Worm (Caenorhabditis elegans): ENCODE results near the gene fsn-1.

Gene fsn-1

ce11 chrIII:4947352-4947751 lies 10.2 kb downstream of the fsn-1 start (continued):
- no peak for TF ChIP-seq zip-5 (tag; optimal IDR thresholded peaks at IDR 0.05)
- no peak for TF ChIP-seq ztf-16 (tag; optimal IDR thresholded peaks at IDR 0.05)
- no peak for TF ChIP-seq elt-2 (tag; optimal IDR thresholded peaks at IDR 0.05)
- TF ChIP-seq ahr-1 (tag; optimal IDR thresholded peaks at IDR 0.05) = no peak
- TF ChIP-seq ceh-6 (GFP tag; optimal IDR thresholded peaks at IDR 0.05) = peak; percentile 2
- peak; percentile 37 for TF ChIP-seq K02D7.2 (tag; optimal IDR thresholded peaks at IDR 0.05)
- TF ChIP-seq syd-9 (tag; optimal IDR thresholded peaks at IDR 0.05) = peak; percentile 42
- TF ChIP-seq ceh-19 (GFP tag; optimal IDR thresholded peaks at IDR 0.05) = peak; percentile 84
- TF ChIP-seq C08G9.2 (tag; optimal IDR thresholded peaks at IDR 0.05) = peak; percentile 60
- peak; percentile 73 for TF ChIP-seq nfya-1 (tag; optimal IDR thresholded peaks at IDR 0.05)
- TF ChIP-seq pax-1 (tag; optimal IDR thresholded peaks at IDR 0.05) = no peak
- peak; percentile 29 for TF ChIP-seq unc-86 (tag; optimal IDR thresholded peaks at IDR 0.05)
- peak; percentile 71 for TF ChIP-seq dmd-4 (tag; optimal IDR thresholded peaks at IDR 0.05; ENCODE audit: borderline replicate concordance)
- TF ChIP-seq F13H6.1 (tag; optimal IDR thresholded peaks at IDR 0.05) = peak; percentile 33
- TF ChIP-seq T23F11.4 (GFP tag; optimal IDR thresholded peaks at IDR 0.05) = peak; percentile 32
- no peak for TF ChIP-seq lim-6 (tag; optimal IDR thresholded peaks at IDR 0.05)
- no peak for TF ChIP-seq nhr-11 (tag; optimal IDR thresholded peaks at IDR 0.05)
- peak; percentile 76 for TF ChIP-seq hlh-8 (tag; optimal IDR thresholded peaks at IDR 0.05)
- peak; percentile 6 for TF ChIP-seq sox-4 (tag; optimal IDR thresholded peaks at IDR 0.05)
- peak; percentile 84 for TF ChIP-seq ceh-31 (tag; optimal IDR thresholded peaks at IDR 0.05)
- TF ChIP-seq ceh-14 (tag; optimal IDR thresholded peaks at IDR 0.05) = peak; percentile 66
- no peak for TF ChIP-seq dve-1 (tag; optimal IDR thresholded peaks at IDR 0.05)
- peak; percentile 18 for TF ChIP-seq C38D4.7 (GFP tag; optimal IDR thresholded peaks at IDR 0.05)
- TF ChIP-seq pha-4 (tag; optimal IDR thresholded peaks at IDR 0.05) = no peak
- TF ChIP-seq rnt-1 (tag; optimal IDR thresholded peaks at IDR 0.05) = peak; percentile 85
- peak; percentile 51 for TF ChIP-seq mec-3 (tag; optimal IDR thresholded peaks at IDR 0.05; ENCODE audit: borderline replicate concordance)
- peak; percentile 77 for TF ChIP-seq hlh-30 (tag; optimal IDR thresholded peaks at IDR 0.05; ENCODE audit: insufficient read depth)
- TF ChIP-seq hlh-15 (tag; optimal IDR thresholded peaks at IDR 0.05) = no peak
- no peak for TF ChIP-seq Y22D7AL.16 (tag; optimal IDR thresholded peaks at IDR 0.05)
- TF ChIP-seq fax-1 (tag; optimal IDR thresholded peaks at IDR 0.05) = peak; percentile 52
- TF ChIP-seq ceh-48 (tag; optimal IDR thresholded peaks at IDR 0.05) = no peak
- TF ChIP-seq pat-9 (tag; optimal IDR thresholded peaks at IDR 0.05) = no peak
- TF ChIP-seq ets-4 (tag; optimal IDR thresholded peaks at IDR 0.05) = peak; percentile 19

DNA sequence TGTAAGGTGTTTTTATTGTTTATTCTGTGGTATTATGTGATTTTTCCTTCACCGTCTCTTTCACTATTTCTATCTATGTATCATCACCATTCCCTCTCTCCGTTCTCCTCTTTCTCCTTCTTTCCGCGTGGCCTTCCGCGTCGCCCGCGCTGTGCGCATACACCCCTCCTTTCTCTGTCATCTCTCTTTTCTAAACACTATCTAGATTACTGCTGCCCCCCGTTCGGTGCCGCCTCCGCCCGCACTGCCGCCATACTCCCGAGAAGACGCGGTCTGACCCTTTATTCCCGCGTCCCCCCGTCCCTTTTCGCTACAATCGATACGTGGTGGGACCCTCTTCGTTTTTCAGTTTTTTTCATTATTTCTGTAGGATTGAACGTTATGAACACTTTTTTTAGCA lies 11.5 kb downstream of the fsn-1 start:
- TF ChIP-seq ceh-34 (tag; optimal IDR thresholded peaks at IDR 0.05) (peak; percentile 49), nfya-1 (tag; optimal IDR thresholded peaks at IDR 0.05) (peak; percentile 11), tbx-7 (tag; optimal IDR thresholded peaks at IDR 0.05) (peak; percentile 4), K09A11.1 (tag; optimal IDR thresholded peaks at IDR 0.05; ENCODE audit: insufficient read depth) (no peak), ref-2 (tag; optimal IDR thresholded peaks at IDR 0.05) (peak; percentile 14), lin-11 (tag; optimal IDR thresholded peaks at IDR 0.05) (no peak), F13H6.1 (tag; optimal IDR thresholded peaks at IDR 0.05) (peak; percentile 47), dve-1 (tag; optimal IDR thresholded peaks at IDR 0.05) (no peak), elt-2 (tag; optimal IDR thresholded peaks at IDR 0.05) (no peak), T23F11.4 (GFP tag; optimal IDR thresholded peaks at IDR 0.05) (peak; percentile 43), tbx-2 (tag; optimal IDR thresholded peaks at IDR 0.05) (peak; percentile 41), ets-4 (tag; optimal IDR thresholded peaks at IDR 0.05) (peak; percentile 27), ceh-18 (tag; optimal IDR thresholded peaks at IDR 0.05) (no peak), pros-1 (tag; optimal IDR thresholded peaks at IDR 0.05) (peak; percentile 30), C08G9.2 (tag; optimal IDR thresholded peaks at IDR 0.05) (peak; percentile 42), sdc-2 (tag; optimal IDR thresholded peaks at IDR 0.05) (peak; percentile 49), madf-2 (tag; optimal IDR thresholded peaks at IDR 0.05) (no peak), ceh-19 (GFP tag; optimal IDR thresholded peaks at IDR 0.05) (peak; percentile 17), ceh-31 (tag; optimal IDR thresholded peaks at IDR 0.05) (peak; percentile 50), hlh-30 (tag; optimal IDR thresholded peaks at IDR 0.05; ENCODE audit: insufficient read depth) (peak; percentile 23), hlh-13 (GFP tag; optimal IDR thresholded peaks at IDR 0.05) (no peak), rnt-1 (tag; optimal IDR thresholded peaks at IDR 0.05) (peak; percentile 23), dmd-4 (tag; optimal IDR thresholded peaks at IDR 0.05; ENCODE audit: borderline replicate concordance) (peak; percentile 45), C38D4.7 (GFP tag; optimal IDR thresholded peaks at IDR 0.05) (no peak)

All from whole organism, late embryonic.